Worm (Caenorhabditis elegans) whole organism, L2 larva: ENCODE data around the gene C09E8.1.
"Not testable (repeated sequence)": the region's sequence is repeated elsewhere in the genome, so short reads cannot be mapped to it uniquely, and the experiment has no call there.

Experiments used
- F13H6.1 ChIP-seq: sonication (generic microtip); optimal IDR thresholded peaks from 2 replicates; lab custom pipeline; 2016; ENCODE audit warnings: missing genetic modification characterization, missing compliant biosample characterization
- R02D3.7 ChIP-seq: fragments of 150-350 bp; optimal IDR thresholded peaks from 2 replicates; lab custom pipeline; 2014; ENCODE audit warnings: missing biosample characterization, missing genetic modification characterization
- ceh-16 ChIP-seq: fragments of 150-350 bp; optimal IDR thresholded peaks from 2 replicates; lab custom pipeline; 2014; ENCODE audit warnings: missing biosample characterization, missing genetic modification characterization
- dmd-4 ChIP-seq: sonication (generic microtip); optimal IDR thresholded peaks from 2 replicates; lab custom pipeline; 2017; ENCODE audit warnings: missing biosample characterization, missing genetic modification characterization
- egl-27 ChIP-seq: sonication (generic microtip); optimal IDR thresholded peaks from 3 replicates; lab custom pipeline; 2017; ENCODE audit warnings: missing biosample characterization, missing genetic modification reagents, missing genetic modification characterization
- elt-1 ChIP-seq: fragments of 150-350 bp; optimal IDR thresholded peaks from 2 replicates; lab custom pipeline; 2014; ENCODE audit warnings: missing biosample characterization, missing genetic modification characterization
- elt-3 ChIP-seq: sonication (generic microtip); optimal IDR thresholded peaks from 2 replicates; lab custom pipeline; 2017; ENCODE audit warnings: missing biosample characterization, missing genetic modification characterization
- fos-1 ChIP-seq: fragments of 150-350 bp; optimal IDR thresholded peaks from 2 replicates; lab custom pipeline; 2014; ENCODE audit warnings: missing biosample characterization, missing genetic modification characterization
- lin-13 ChIP-seq: fragments of 150-350 bp; optimal IDR thresholded peaks from 2 replicates; lab custom pipeline; 2014; ENCODE audit warnings: missing biosample characterization, missing genetic modification reagents, missing genetic modification characterization
- lsy-2 ChIP-seq, 2 experiments: fragments of 150-350 bp in 1 of 2; sonication (generic microtip) in 1 of 2; optimal IDR thresholded peaks; 2 replicates each; lab custom pipeline; 2014 to 2017; ENCODE audit warnings: missing biosample characterization in 2 of 2, missing genetic modification characterization in 2 of 2
- mab-5 ChIP-seq: fragments of 150-350 bp; optimal IDR thresholded peaks from 2 replicates; lab custom pipeline; 2014; ENCODE audit warnings: missing biosample characterization, missing genetic modification characterization
- mdl-1 ChIP-seq, 2 experiments: fragments of 150-350 bp in 1 of 2; sonication (generic microtip) in 1 of 2; optimal IDR thresholded peaks; 2 replicates each; lab custom pipeline; 2017; ENCODE audit warnings: missing biosample characterization in 2 of 2, missing genetic modification characterization in 2 of 2
- nhr-10 ChIP-seq: sonication (generic microtip); optimal IDR thresholded peaks from 2 replicates; lab custom pipeline; 2017; ENCODE audit warnings: missing biosample characterization, missing genetic modification characterization
- nhr-11 ChIP-seq: fragments of 150-350 bp; optimal IDR thresholded peaks from 2 replicates; lab custom pipeline; 2014; ENCODE audit warnings: missing biosample characterization, missing genetic modification characterization
- nhr-12 ChIP-seq: fragments of 150-350 bp; optimal IDR thresholded peaks from 2 replicates; lab custom pipeline; 2014; ENCODE audit warnings: missing biosample characterization, missing genetic modification characterization
- nhr-21 ChIP-seq: fragments of 150-350 bp; optimal IDR thresholded peaks from 2 replicates; lab custom pipeline; 2014; ENCODE audit warnings: missing biosample characterization, missing genetic modification characterization
- nhr-23 ChIP-seq: fragments of 150-350 bp; optimal IDR thresholded peaks from 2 replicates; lab custom pipeline; 2014; ENCODE audit warnings: missing biosample characterization, missing genetic modification reagents, missing genetic modification characterization
- nhr-25 ChIP-seq: fragments of 150-350 bp; sonication (generic microtip); optimal IDR thresholded peaks from 3 replicates; lab custom pipeline; 2014; ENCODE audit warnings: missing biosample characterization, missing genetic modification characterization
- nhr-6 ChIP-seq: fragments of 150-350 bp; optimal IDR thresholded peaks from 2 replicates; lab custom pipeline; 2014; ENCODE audit warnings: missing biosample characterization, missing genetic modification characterization
- nhr-77 ChIP-seq: fragments of 150-350 bp; optimal IDR thresholded peaks from 2 replicates; lab custom pipeline; 2014; ENCODE audit warnings: missing biosample characterization, missing genetic modification characterization
- sem-4 ChIP-seq: fragments of 150-350 bp; optimal IDR thresholded peaks from 2 replicates; lab custom pipeline; 2014; ENCODE audit warnings: missing biosample characterization, missing genetic modification reagents, missing genetic modification characterization
- skn-1 ChIP-seq: sonication (generic microtip); optimal IDR thresholded peaks from 2 replicates; lab custom pipeline; 2017; ENCODE audit warnings: missing biosample characterization, missing genetic modification characterization
- sma-3 ChIP-seq: sonication (generic microtip); optimal IDR thresholded peaks from 2 replicates; lab custom pipeline; 2016; ENCODE audit warnings: missing genetic modification reagents, missing genetic modification characterization, missing compliant biosample characterization
- sma-9 ChIP-seq, 2 experiments: fragments of 150-350 bp in 1 of 2; sonication (generic microtip) in 1 of 2; optimal IDR thresholded peaks; 2 replicates each; lab custom pipeline; 2014 to 2016; ENCODE audit warnings: missing genetic modification characterization in 2 of 2, mild to moderate bottlenecking in 1 of 2, missing biosample characterization in 1 of 2, missing compliant biosample characterization in 1 of 2, missing genetic modification reagents in 1 of 2, moderate library complexity in 1 of 2
- snpc-4 ChIP-seq: fragments of 150-350 bp; optimal IDR thresholded peaks from 2 replicates; lab custom pipeline; 2014; ENCODE audit warnings: missing biosample characterization, missing genetic modification characterization
- unc-39 ChIP-seq: fragments of 150-350 bp; optimal IDR thresholded peaks from 2 replicates; lab custom pipeline; 2014; ENCODE audit warnings: missing biosample characterization, missing genetic modification characterization
- ztf-1 ChIP-seq: fragments of 200-800 bp; sonication (Bioruptor generic); conservative IDR thresholded peaks from 2 replicates; pipeline ENCODE4 v1.3.6; 2022; ENCODE audit warnings: missing genetic modification characterization, missing compliant biosample characterization

Gene C09E8.1

DNA sequence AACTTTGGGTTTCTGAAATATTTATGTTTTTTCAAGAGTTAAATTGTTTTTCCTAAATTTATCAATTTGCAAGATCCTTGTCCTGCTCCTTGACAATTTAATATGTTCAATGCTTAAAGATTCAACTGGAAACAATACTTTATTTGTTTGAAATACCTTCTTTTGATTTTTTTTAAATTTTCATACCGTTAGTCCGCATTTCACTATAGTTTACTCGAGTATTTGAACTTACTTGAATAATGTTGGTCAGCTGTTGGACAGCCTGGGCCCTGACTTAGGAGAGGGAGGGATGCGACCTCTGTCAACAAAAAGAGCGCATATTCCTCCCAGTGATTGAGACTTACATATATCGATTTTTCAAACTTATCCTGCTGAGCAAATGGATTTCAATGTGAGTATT, 49.7 kb downstream of the C09E8.1 start, which contains the start of gene W04H10.5:
W04H10.5 (plus strand) TSS at position 301 of the 400 bp plus-strand sequence.
- TF ChIP-seq nhr-77 (tag; lab: Kevin White, UChicago) (no peak), elt-1 (tag; lab: Kevin White, UChicago) (no peak), elt-3 (tag; lab: Kevin White, UChicago) (no peak), egl-27 (tag; lab: Kevin White, UChicago) (no peak), sem-4 (tag; lab: Kevin White, UChicago) (no peak), nhr-23 (no peak), ceh-16 (tag; lab: Kevin White, UChicago) (no peak), unc-39 (no peak), ztf-1 (GFP tag; lab: Robert Waterston, UW) (no peak), nhr-10 (no peak)

DNA sequence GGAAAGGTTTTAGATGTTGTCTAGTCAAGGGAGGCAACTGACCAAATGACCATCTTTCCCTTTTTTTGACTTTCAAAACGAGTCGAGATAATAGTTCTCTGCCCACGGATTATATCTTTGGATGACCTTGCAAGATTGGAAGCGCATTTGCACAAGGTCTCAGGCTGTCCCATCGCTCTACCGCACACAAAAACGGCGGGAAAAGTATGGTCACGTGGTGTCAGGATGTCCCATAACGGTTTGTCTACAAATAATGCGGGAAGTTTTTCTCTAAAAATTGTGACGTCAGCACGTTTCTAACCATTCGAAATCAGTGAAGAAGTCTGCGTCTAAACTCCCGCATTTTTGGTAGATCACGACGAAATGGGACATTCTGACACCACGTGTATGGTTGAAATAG, 52.1 kb downstream of the C09E8.1 start, which contains the start of gene W04H10.6:
W04H10.6 (minus strand) TSS at position 101 of the 400 bp plus-strand sequence.
- TF ChIP-seq skn-1 (tag; lab: Kevin White, UChicago) (no peak), dmd-4 (tag; lab: Kevin White, UChicago) (no peak), sma-3 (GFP tag; lab: Kevin White, UChicago) (no peak), nhr-25 (no peak), R02D3.7 (tag; lab: Kevin White, UChicago) (no peak), lsy-2 (tag; optimal IDR thresholded peaks at IDR 0.05; lab: Kevin White, UChicago) (no peak), lin-13 (GFP tag; lab: Kevin White, UChicago) (no peak), sma-9 (GFP tag; optimal IDR thresholded peaks at IDR 0.05; lab: Kevin White, UChicago) (no peak), sma-9 (tag; optimal IDR thresholded peaks at IDR 0.05; lab: Kevin White, UChicago) (no peak), snpc-4 (tag; lab: Kevin White, UChicago) (no peak), F13H6.1 (tag; lab: Kevin White, UChicago) (no peak), nhr-77 (tag; lab: Kevin White, UChicago) (no peak), mab-5 (tag; lab: Kevin White, UChicago) (no peak)

DNA sequence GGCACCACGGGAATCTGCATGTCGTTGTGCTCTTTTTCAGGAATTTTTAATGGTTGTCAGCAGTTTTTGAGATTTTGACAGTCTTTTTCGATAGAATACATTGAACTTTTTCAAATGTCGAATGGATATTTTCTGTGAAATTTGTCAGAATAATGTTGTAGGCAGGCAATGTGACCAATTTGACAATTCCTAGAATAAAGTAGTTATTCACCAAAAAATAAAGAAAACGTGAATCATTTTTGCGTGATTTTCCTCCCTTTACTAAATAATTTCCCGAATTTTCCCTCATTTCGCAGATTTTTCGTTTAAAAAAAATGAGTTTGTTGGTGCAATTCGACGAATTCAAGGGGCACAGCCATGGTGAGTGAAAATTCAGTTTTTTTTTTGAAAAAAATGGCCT, 52.5 kb downstream of the C09E8.1 start, which contains the start of gene W04H10.1:
W04H10.1 (plus strand) TSS at position 301 of the 400 bp plus-strand sequence.
- TF ChIP-seq nhr-11 (tag; lab: Kevin White, UChicago) (no peak), nhr-6 (tag; lab: Kevin White, UChicago) (no peak), mab-5 (tag; lab: Kevin White, UChicago) (no peak), nhr-12 (tag; lab: Kevin White, UChicago) (no peak), unc-39 (no peak), fos-1 (tag; lab: Kevin White, UChicago) (no peak), nhr-21 (tag; lab: Kevin White, UChicago) (no peak)
- TF ChIP-seq, all 48 proteins: peak for 0

DNA sequence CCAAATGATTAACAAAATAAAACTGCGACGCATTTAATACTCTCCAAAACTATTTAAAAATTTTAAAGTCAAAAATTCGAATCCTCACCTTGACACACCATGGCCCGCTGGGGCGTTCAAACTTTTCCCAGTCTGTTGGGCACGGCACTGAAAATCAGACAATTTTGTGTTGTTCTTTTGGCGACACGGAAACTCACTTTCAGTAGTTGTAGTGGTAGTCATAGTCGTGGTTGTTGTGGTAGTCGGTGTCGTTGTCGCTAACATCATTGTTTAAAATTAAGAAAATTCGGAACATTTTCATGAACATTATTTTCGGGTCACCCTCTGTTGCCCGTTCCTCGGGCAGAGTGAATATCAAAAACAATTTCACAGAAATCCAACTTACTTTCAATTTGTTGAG, 56.1 kb downstream of the C09E8.1 start, which contains the start of gene clec-118:
clec-118 (minus strand) TSS at position 101 of the 400 bp plus-strand sequence.
- TF ChIP-seq lsy-2 (tag; optimal IDR thresholded peaks at IDR 0.05; lab: Kevin White, UChicago); mdl-1 (tag; optimal IDR thresholded peaks at IDR 0.05; lab: Kevin White, UChicago); snpc-4 (tag; lab: Kevin White, UChicago): not testable (repeated sequence)
- TF ChIP-seq, all 48 proteins: peak for 0; not testable (repeated sequence) for 48
